Worm (Caenorhabditis elegans) whole organism, L2 larva: ENCODE measurements around the gene ceh-27.

Experiments
- alr-1 ChIP-seq: fragments of 150-350 bp; optimal IDR thresholded peaks from 2 replicates; lab custom pipeline; 2014; ENCODE audit warnings: missing biosample characterization, missing genetic modification characterization
- aly-2 ChIP-seq: fragments of 150-350 bp; optimal IDR thresholded peaks from 2 replicates; lab custom pipeline; 2014; ENCODE audit warnings: missing biosample characterization, missing genetic modification characterization
- ama-1 ChIP-seq: fragments of 150-350 bp; optimal IDR thresholded peaks from 2 replicates; lab custom pipeline; 2018; ENCODE audit warnings: inconsistent platforms
- lin-39 ChIP-seq: fragments of 150-350 bp; optimal IDR thresholded peaks from 2 replicates; lab custom pipeline; 2014; ENCODE audit warnings: missing biosample characterization, missing genetic modification reagents, missing genetic modification characterization
- nhr-12 ChIP-seq: fragments of 150-350 bp; optimal IDR thresholded peaks from 2 replicates; lab custom pipeline; 2014; ENCODE audit warnings: missing biosample characterization, missing genetic modification characterization
- snpc-4 ChIP-seq: fragments of 150-350 bp; optimal IDR thresholded peaks from 2 replicates; lab custom pipeline; 2014; ENCODE audit warnings: missing biosample characterization, missing genetic modification characterization
- unc-39 ChIP-seq: fragments of 150-350 bp; optimal IDR thresholded peaks from 2 replicates; lab custom pipeline; 2014; ENCODE audit warnings: missing biosample characterization, missing genetic modification characterization
- zag-1 ChIP-seq: fragments of 150-350 bp; optimal IDR thresholded peaks from 2 replicates; lab custom pipeline; 2014; ENCODE audit warnings: missing biosample characterization, missing genetic modification characterization

DNA sequence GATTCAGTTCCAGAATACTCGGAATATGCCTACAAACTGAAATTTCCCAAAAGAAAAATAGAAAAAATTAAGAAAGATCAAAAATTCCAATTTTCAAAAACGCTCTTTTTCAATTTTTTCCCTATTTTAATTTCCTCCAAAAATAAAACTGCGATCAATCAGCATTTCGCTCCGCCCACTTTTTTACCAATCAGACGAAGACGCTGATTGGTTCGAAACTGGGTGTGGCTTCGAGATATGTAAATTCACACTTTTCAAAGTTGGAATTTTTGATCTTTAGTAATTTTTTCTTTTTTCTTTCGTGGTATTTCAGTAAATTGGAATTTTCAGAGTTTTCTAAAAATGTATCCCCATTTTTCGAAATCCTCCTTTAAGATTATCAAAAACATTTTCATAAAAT is 12.1 kb upstream of the ceh-27 start:
- TF ChIP-seq lin-39 (tag; lab: Kevin White, UChicago) (no peak), alr-1 (tag; lab: Kevin White, UChicago) (no peak), ama-1 (no peak), zag-1 (tag; lab: Kevin White, UChicago) (no peak), snpc-4 (tag; lab: Kevin White, UChicago) (no peak), nhr-12 (tag; lab: Kevin White, UChicago) (no peak), aly-2 (no peak), unc-39 (tag; lab: Kevin White, UChicago) (no peak)
